Fruit fly (Drosophila melanogaster) whole organism, embryonic: ENCODE measurements around the gene Mgstl.

ENCODE experiments used
- Atf-2 ChIP-seq: fragments of 200-800 bp; sonication (Bioruptor generic); optimal IDR thresholded peaks from 2 replicates; lab custom pipeline; 2016; ENCODE audit warnings: missing biosample characterization, missing genetic modification characterization
- Atf3 ChIP-seq: fragments of 200-800 bp; sonication (Bioruptor generic); optimal IDR thresholded peaks from 3 replicates; lab custom pipeline; 2016; ENCODE audit warnings: missing biosample characterization, missing genetic modification characterization
- Atf6 ChIP-seq: fragments of 200-800 bp; sonication (Bioruptor generic); IDR thresholded peaks from 2 replicates; pipeline ENCODE4 v1.3.6; 2022; ENCODE audit warnings: missing biosample characterization, missing genetic modification characterization
- BEAF-32 ChIP-seq: fragments of 200-800 bp; sonication (Bioruptor generic); optimal IDR thresholded peaks from 3 replicates; lab custom pipeline; 2017; ENCODE audit warnings: missing biosample characterization, missing genetic modification characterization, mild to moderate bottlenecking, moderate library complexity, missing genetic modification reagents
- Bgb ChIP-seq: fragments of 200-800 bp; sonication (Bioruptor generic); IDR thresholded peaks from 2 replicates; pipeline ENCODE4 v1.3.6; 2022; ENCODE audit warnings: missing biosample characterization, missing genetic modification characterization; ENCODE audit not compliant: partially characterized antibody
- CG10147 ChIP-seq: fragments of 200-800 bp; sonication (Bioruptor generic); optimal IDR thresholded peaks from 2 replicates; lab custom pipeline; 2019; ENCODE audit warnings: missing biosample characterization, mild to moderate bottlenecking, missing genetic modification characterization, moderate library complexity
- CG11085 ChIP-seq: fragments of 200-800 bp; sonication (Bioruptor generic); IDR thresholded peaks from 2 replicates; pipeline ENCODE4 v1.3.6; 2022; ENCODE audit warnings: missing biosample characterization, missing genetic modification characterization
- CG12236 ChIP-seq: fragments of 200-800 bp; sonication (Bioruptor generic); optimal IDR thresholded peaks from 2 replicates; lab custom pipeline; 2016; ENCODE audit warnings: missing biosample characterization, missing genetic modification characterization
- CG12391 ChIP-seq: fragments of 200-800 bp; sonication (Bioruptor generic); optimal IDR thresholded peaks from 3 replicates; lab custom pipeline; 2018; ENCODE audit warnings: missing biosample characterization, mild to moderate bottlenecking, missing genetic modification characterization, moderate library complexity
- CG12769 ChIP-seq: fragments of 200-800 bp; sonication (Bioruptor generic); optimal IDR thresholded peaks from 2 replicates; lab custom pipeline; 2019; ENCODE audit warnings: missing biosample characterization, mild to moderate bottlenecking, missing genetic modification characterization, moderate library complexity
- CG13775 ChIP-seq: fragments of 200-800 bp; sonication (Bioruptor generic); optimal IDR thresholded peaks from 3 replicates; lab custom pipeline; 2017; ENCODE audit warnings: missing biosample characterization, mild to moderate bottlenecking, missing genetic modification characterization
- CG16863 ChIP-seq: fragments of 200-800 bp; sonication (Bioruptor generic); optimal IDR thresholded peaks from 3 replicates; lab custom pipeline; 2016; ENCODE audit warnings: missing biosample characterization, missing genetic modification characterization
- CG17328 ChIP-seq: fragments of 200-800 bp; sonication (Bioruptor generic); IDR thresholded peaks from 2 replicates; pipeline ENCODE4 v1.3.6; 2022; ENCODE audit warnings: missing biosample characterization, missing genetic modification characterization
- CG17359 ChIP-seq: fragments of 200-800 bp; sonication (Bioruptor generic); optimal IDR thresholded peaks from 3 replicates; lab custom pipeline; 2018; ENCODE audit warnings: missing biosample characterization, mild to moderate bottlenecking, missing genetic modification characterization, moderate library complexity
- CG1792 ChIP-seq: fragments of 200-800 bp; sonication (Bioruptor generic); optimal IDR thresholded peaks from 2 replicates; lab custom pipeline; 2016; ENCODE audit warnings: missing biosample characterization, missing genetic modification characterization
- CG2875 ChIP-seq: fragments of 200-800 bp; sonication (Bioruptor generic); optimal IDR thresholded peaks from 2 replicates; lab custom pipeline; 2017; ENCODE audit warnings: missing biosample characterization, mild to moderate bottlenecking, missing genetic modification characterization, missing genetic modification reagents
- CG30403 ChIP-seq: fragments of 200-800 bp; sonication (Bioruptor generic); optimal IDR thresholded peaks from 3 replicates; lab custom pipeline; 2016; ENCODE audit warnings: missing biosample characterization, missing genetic modification characterization
- CG7357 ChIP-seq: fragments of 200-800 bp; sonication (Bioruptor generic); IDR thresholded peaks from 3 replicates; pipeline ENCODE4 v1.3.6; 2022; ENCODE audit warnings: missing biosample characterization, missing genetic modification characterization
- CG8359 ChIP-seq: fragments of 200-800 bp; sonication (Bioruptor generic); optimal IDR thresholded peaks from 2 replicates; lab custom pipeline; 2017; ENCODE audit warnings: missing biosample characterization, mild to moderate bottlenecking, missing genetic modification characterization, borderline replicate concordance
- CG8478 ChIP-seq: fragments of >200 bp; optimal IDR thresholded peaks from 2 replicates; lab custom pipeline; 2018
- CG9609 ChIP-seq: fragments of 200-800 bp; sonication (Bioruptor generic); optimal IDR thresholded peaks from 3 replicates; lab custom pipeline; 2016; ENCODE audit warnings: missing biosample characterization, missing genetic modification characterization
- CG9727 ChIP-seq: fragments of 200-800 bp; sonication (Bioruptor generic); optimal IDR thresholded peaks from 3 replicates; lab custom pipeline; 2017; ENCODE audit warnings: missing biosample characterization, mild to moderate bottlenecking, missing genetic modification characterization
- Chrac-16 ChIP-seq: fragments of 200-800 bp; sonication (Bioruptor generic); optimal IDR thresholded peaks from 3 replicates; lab custom pipeline; 2016; ENCODE audit warnings: missing biosample characterization, missing genetic modification characterization
- CoRest ChIP-seq: fragments of 200-800 bp; sonication (Bioruptor generic); optimal IDR thresholded peaks from 3 replicates; lab custom pipeline; 2018; ENCODE audit warnings: missing biosample characterization, mild to moderate bottlenecking, missing genetic modification characterization, moderate library complexity
- D19B ChIP-seq: fragments of 200-800 bp; sonication (Bioruptor generic); optimal IDR thresholded peaks from 2 replicates; lab custom pipeline; 2017; ENCODE audit warnings: missing biosample characterization, mild to moderate bottlenecking, missing genetic modification characterization
- Hand ChIP-seq: fragments of 200-800 bp; sonication (Bioruptor generic); optimal IDR thresholded peaks from 2 replicates; lab custom pipeline; 2017; ENCODE audit warnings: mild to moderate bottlenecking, missing biosample characterization, missing genetic modification reagents, missing genetic modification characterization
- Kr ChIP-seq: fragments of 200-800 bp; sonication (Bioruptor generic); optimal IDR thresholded peaks from 2 replicates; lab custom pipeline; 2017; ENCODE audit warnings: missing biosample characterization, mild to moderate bottlenecking, missing genetic modification characterization
- NC2β ChIP-seq: fragments of 200-800 bp; sonication (Bioruptor generic); optimal IDR thresholded peaks from 2 replicates; lab custom pipeline; 2016; ENCODE audit warnings: missing biosample characterization, missing genetic modification characterization
- Nf-YB ChIP-seq: fragments of 200-800 bp; sonication (Bioruptor generic); optimal IDR thresholded peaks from 3 replicates; lab custom pipeline; 2019; ENCODE audit warnings: missing biosample characterization, mild to moderate bottlenecking, missing genetic modification characterization, moderate library complexity
- Poxn ChIP-seq: fragments of 200-800 bp; sonication (Bioruptor generic); IDR thresholded peaks from 2 replicates; pipeline ENCODE4 v1.3.6; 2022; ENCODE audit warnings: missing biosample characterization, missing genetic modification characterization
- Sox100B ChIP-seq: fragments of 200-800 bp; sonication (Bioruptor generic); optimal IDR thresholded peaks from 3 replicates; lab custom pipeline; 2018; ENCODE audit warnings: missing biosample characterization, mild to moderate bottlenecking, missing genetic modification characterization
- ase ChIP-seq: fragments of 200-800 bp; sonication (Bioruptor generic); IDR thresholded peaks from 3 replicates; pipeline ENCODE4 v1.3.6; 2022; ENCODE audit warnings: missing biosample characterization, missing genetic modification characterization
- bowl ChIP-seq: fragments of 200-800 bp; sonication (Bioruptor generic); IDR thresholded peaks from 2 replicates; pipeline ENCODE4 v1.3.6; 2022; ENCODE audit warnings: missing biosample characterization, missing genetic modification characterization
- cg ChIP-seq: fragments of 200-800 bp; sonication (Bioruptor generic); optimal IDR thresholded peaks from 3 replicates; lab custom pipeline; 2019; ENCODE audit warnings: missing biosample characterization, mild to moderate bottlenecking, missing genetic modification characterization, moderate library complexity
- danr ChIP-seq: fragments of 200-800 bp; sonication (Bioruptor generic); IDR thresholded peaks from 2 replicates; pipeline ENCODE4 v1.3.6; 2022; ENCODE audit warnings: missing biosample characterization, missing genetic modification characterization
- dmrt11E ChIP-seq: fragments of 200-800 bp; sonication (Bioruptor generic); optimal IDR thresholded peaks from 3 replicates; lab custom pipeline; 2018; ENCODE audit warnings: missing biosample characterization, mild to moderate bottlenecking, missing genetic modification characterization, moderate library complexity
- knrl ChIP-seq: fragments of 200-800 bp; sonication (Bioruptor generic); IDR thresholded peaks from 3 replicates; pipeline ENCODE4 v1.3.6; 2022; ENCODE audit warnings: missing biosample characterization, missing genetic modification characterization; ENCODE audit not compliant: partially characterized antibody
- nerfin-1 ChIP-seq: fragments of 200-800 bp; sonication (Bioruptor generic); optimal IDR thresholded peaks from 3 replicates; lab custom pipeline; 2019; ENCODE audit warnings: missing biosample characterization, mild to moderate bottlenecking, missing genetic modification characterization, moderate library complexity
- onecut ChIP-seq: fragments of 200-800 bp; sonication (Bioruptor generic); IDR thresholded peaks from 2 replicates; pipeline ENCODE4 v1.3.6; 2022; ENCODE audit warnings: missing biosample characterization, missing genetic modification characterization
- so ChIP-seq: fragments of 200-800 bp; sonication (Bioruptor generic); IDR thresholded peaks from 3 replicates; pipeline ENCODE4 v1.3.6; 2022; ENCODE audit warnings: missing biosample characterization, missing genetic modification characterization
- tio ChIP-seq: fragments of 200-800 bp; sonication (Bioruptor generic); optimal IDR thresholded peaks from 2 replicates; lab custom pipeline; 2017; ENCODE audit warnings: missing biosample characterization, missing genetic modification characterization, inconsistent platforms
- unc-4 ChIP-seq: fragments of 200-800 bp; sonication (Bioruptor generic); IDR thresholded peaks from 2 replicates; pipeline ENCODE4 v1.3.6; 2022; ENCODE audit warnings: missing biosample characterization, missing genetic modification characterization; ENCODE audit not compliant: partially characterized antibody

Mgstl gene

DNA sequence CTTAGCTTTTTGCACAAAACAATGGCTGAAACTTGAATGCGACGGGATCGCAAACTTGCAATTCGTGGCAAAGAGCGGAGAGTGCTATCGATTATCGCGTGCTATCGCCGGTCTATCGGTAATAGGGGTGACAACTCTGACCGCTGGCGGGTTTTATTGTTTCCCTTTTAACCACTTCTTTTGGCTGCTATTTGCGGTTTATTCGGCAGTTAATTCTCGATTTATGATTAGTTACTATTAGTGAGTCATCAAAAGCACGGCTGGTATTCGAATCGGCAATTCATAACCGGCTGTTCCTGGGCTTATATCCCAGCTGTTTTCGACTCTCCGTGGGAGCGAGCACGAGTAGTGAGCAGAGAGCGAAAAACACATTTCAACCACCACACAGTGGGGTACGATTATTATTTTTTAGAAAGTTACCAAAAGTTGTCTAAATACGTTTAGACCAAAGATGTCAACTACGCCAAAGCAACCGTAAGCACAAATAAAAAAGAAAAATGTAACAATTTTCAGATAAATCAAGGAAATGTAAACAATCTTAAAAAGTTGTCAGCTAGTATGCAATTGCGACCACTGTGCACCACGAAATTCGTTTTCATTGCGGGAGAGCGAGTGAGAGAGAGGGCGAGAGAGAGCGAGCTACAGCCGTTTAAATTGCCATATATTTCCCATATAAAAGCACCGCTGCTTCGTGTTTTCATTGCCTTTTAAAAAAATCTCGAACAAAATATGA, 12.1 kb downstream of the Mgstl start, which contains the start of the genes Stt3A and bves (continued):
- TF ChIP-seq CG13775 (GFP tag; lab: Kevin White, UChicago) (peak; percentile 97), Atf-2 (GFP tag; lab: Kevin White, UChicago) (peak; percentile 98), CG16863 (GFP tag; lab: Kevin White, UChicago) (peak; percentile 98), CG8359 (GFP tag; lab: Kevin White, UChicago) (peak; percentile 94), Atf3 (GFP tag; lab: Kevin White, UChicago) (peak; percentile 97), CoRest (tag; lab: Kevin White, UChicago) (peak; percentile 98), bowl (GFP tag; lab: Robert Waterston, UW) (peak; percentile 96), CG17328 (GFP tag; lab: Robert Waterston, UW) (peak; percentile 99), CG9727 (peak; percentile 98), CG30403 (peak; percentile 98), Nf-YB (peak; percentile 90), CG12391 (tag; lab: Kevin White, UChicago) (peak; percentile 99), unc-4 (peak; percentile 49), CG1792 (GFP tag; lab: Kevin White, UChicago) (peak; percentile 95), NC2β (GFP tag; lab: Kevin White, UChicago) (peak; percentile 98), CG12769 (tag; lab: Kevin White, UChicago) (peak; percentile 97), CG17359 (tag; lab: Kevin White, UChicago) (peak; percentile 99), D19B (peak; percentile 92), CG10147 (peak; percentile 97), CG9609 (GFP tag; lab: Kevin White, UChicago) (peak; percentile 98), so (GFP tag; lab: Robert Waterston, UW) (peak; percentile 98), Hand (GFP tag; lab: Kevin White, UChicago) (peak; percentile 99), Kr (GFP tag; lab: Kevin White, UChicago) (peak; percentile 85), CG8478 (lab: Kevin White, UChicago) (no peak), cg (GFP tag; lab: Kevin White, UChicago) (no peak), onecut (GFP tag; lab: Robert Waterston, UW) (peak; percentile 97), Bgb (peak; percentile 71), CG7357 (peak; percentile 91), dmrt11E (tag; lab: Kevin White, UChicago) (peak; percentile 98), danr (GFP tag; lab: Robert Waterston, UW) (peak; percentile 95), tio (GFP tag; lab: Kevin White, UChicago) (peak; percentile 94), Atf6 (GFP tag; lab: Robert Waterston, UW) (peak; percentile 97), nerfin-1 (tag; lab: Kevin White, UChicago) (peak; percentile 97), CG12236 (GFP tag; lab: Kevin White, UChicago) (peak; percentile 97), ase (GFP tag; lab: Robert Waterston, UW) (peak; percentile 96), CG11085 (GFP tag; lab: Robert Waterston, UW) (peak; percentile 89), Sox100B (GFP tag; lab: Kevin White, UChicago) (peak; percentile 96), CG2875 (GFP tag; lab: Kevin White, UChicago) (peak; percentile 99), BEAF-32 (GFP tag; lab: Kevin White, UChicago) (no peak), knrl (GFP tag; lab: Robert Waterston, UW) (peak; percentile 64; the same call in 2 of the 3 replicates), Poxn (GFP tag; lab: Robert Waterston, UW) (peak; percentile 86), Chrac-16 (GFP tag; lab: Kevin White, UChicago) (peak; percentile 98)
- TF ChIP-seq, all 482 proteins: peak for 462
